Fruit fly (Drosophila melanogaster) whole organism, embryonic: Measurements from ENCODE around the gene CG31650.

ENCODE experiments used
- Atf-2 ChIP-seq: fragments of 200-800 bp; sonication (Bioruptor generic); optimal IDR thresholded peaks from 2 replicates; lab custom pipeline; 2016; ENCODE audit warnings: missing biosample characterization, missing genetic modification characterization
- BtbVII ChIP-seq: fragments of 200-800 bp; sonication (Bioruptor generic); optimal IDR thresholded peaks from 3 replicates; lab custom pipeline; 2017; ENCODE audit warnings: missing biosample characterization, mild to moderate bottlenecking, missing genetic modification characterization
- CG10565 ChIP-seq: fragments of 200-800 bp; sonication (Bioruptor generic); optimal IDR thresholded peaks from 3 replicates; lab custom pipeline; 2016; ENCODE audit warnings: missing biosample characterization, mild to moderate bottlenecking, missing genetic modification characterization
- CG11398 ChIP-seq: fragments of 200-800 bp; sonication (Bioruptor generic); optimal IDR thresholded peaks from 2 replicates; lab custom pipeline; 2016; ENCODE audit warnings: missing biosample characterization, missing genetic modification characterization
- CG12236 ChIP-seq: fragments of 200-800 bp; sonication (Bioruptor generic); optimal IDR thresholded peaks from 2 replicates; lab custom pipeline; 2016; ENCODE audit warnings: missing biosample characterization, missing genetic modification characterization
- CG12391 ChIP-seq: fragments of 200-800 bp; sonication (Bioruptor generic); optimal IDR thresholded peaks from 3 replicates; lab custom pipeline; 2018; ENCODE audit warnings: missing biosample characterization, mild to moderate bottlenecking, missing genetic modification characterization, moderate library complexity
- CG12769 ChIP-seq: fragments of 200-800 bp; sonication (Bioruptor generic); optimal IDR thresholded peaks from 2 replicates; lab custom pipeline; 2019; ENCODE audit warnings: missing biosample characterization, mild to moderate bottlenecking, missing genetic modification characterization, moderate library complexity
- CG13287 ChIP-seq: fragments of 200-800 bp; sonication (Bioruptor generic); IDR thresholded peaks from 2 replicates; pipeline ENCODE4 v1.3.6; 2022; ENCODE audit warnings: missing biosample characterization, missing genetic modification characterization; ENCODE audit not compliant: partially characterized antibody
- CG14014 ChIP-seq: fragments of 200-800 bp; sonication (Bioruptor generic); IDR thresholded peaks from 2 replicates; pipeline ENCODE4 v1.3.6; 2022; ENCODE audit warnings: missing biosample characterization, missing genetic modification characterization
- CG14667 ChIP-seq: fragments of 200-800 bp; sonication (Bioruptor generic); IDR thresholded peaks from 2 replicates; pipeline ENCODE4 v1.3.6; 2022; ENCODE audit warnings: missing biosample characterization, missing genetic modification characterization
- CG15269 ChIP-seq: fragments of 200-800 bp; sonication (Bioruptor generic); optimal IDR thresholded peaks from 2 replicates; lab custom pipeline; 2018; ENCODE audit warnings: missing biosample characterization, mild to moderate bottlenecking, missing genetic modification characterization, moderate library complexity
- CG16813 ChIP-seq: fragments of 200-800 bp; sonication (Bioruptor generic); IDR thresholded peaks from 3 replicates; pipeline ENCODE4 v1.3.6; 2022; ENCODE audit warnings: missing biosample characterization, missing genetic modification characterization; ENCODE audit not compliant: partially characterized antibody
- CG2202 ChIP-seq: fragments of 200-800 bp; sonication (Bioruptor generic); optimal IDR thresholded peaks from 2 replicates; lab custom pipeline; 2018; ENCODE audit warnings: missing biosample characterization, mild to moderate bottlenecking, missing genetic modification characterization
- CG31365 ChIP-seq: fragments of 200-800 bp; sonication (Bioruptor generic); optimal IDR thresholded peaks from 2 replicates; lab custom pipeline; 2018; ENCODE audit warnings: missing biosample characterization, mild to moderate bottlenecking, missing genetic modification characterization
- CG32532 ChIP-seq: fragments of 200-800 bp; sonication (Bioruptor generic); IDR thresholded peaks from 2 replicates; pipeline ENCODE4 v1.3.6; 2022; ENCODE audit warnings: missing biosample characterization, missing genetic modification characterization
- CG4707 ChIP-seq: fragments of 200-800 bp; sonication (Bioruptor generic); optimal IDR thresholded peaks from 2 replicates; lab custom pipeline; 2018; ENCODE audit warnings: missing biosample characterization, mild to moderate bottlenecking, missing genetic modification characterization, moderate library complexity
- CG6654 ChIP-seq: fragments of 200-800 bp; sonication (Bioruptor generic); optimal IDR thresholded peaks from 2 replicates; lab custom pipeline; 2017; ENCODE audit warnings: missing biosample characterization, mild to moderate bottlenecking, missing genetic modification characterization
- CG6813 ChIP-seq: fragments of 200-800 bp; sonication (Bioruptor generic); optimal IDR thresholded peaks from 2 replicates; lab custom pipeline; 2017; ENCODE audit warnings: missing biosample characterization, missing genetic modification characterization, mild to moderate bottlenecking, moderate library complexity, missing genetic modification reagents
- CG9797 ChIP-seq: fragments of 200-800 bp; sonication (Bioruptor generic); optimal IDR thresholded peaks from 3 replicates; lab custom pipeline; 2018; ENCODE audit warnings: missing biosample characterization, mild to moderate bottlenecking, missing genetic modification characterization
- D19B ChIP-seq: fragments of 200-800 bp; sonication (Bioruptor generic); optimal IDR thresholded peaks from 2 replicates; lab custom pipeline; 2017; ENCODE audit warnings: missing biosample characterization, mild to moderate bottlenecking, missing genetic modification characterization
- ERR ChIP-seq: fragments of 200-800 bp; sonication (Bioruptor generic); optimal IDR thresholded peaks from 2 replicates; lab custom pipeline; 2016; ENCODE audit warnings: missing biosample characterization, missing genetic modification characterization
- Fer3 ChIP-seq: fragments of 200-800 bp; sonication (Bioruptor generic); optimal IDR thresholded peaks from 2 replicates; lab custom pipeline; 2018; ENCODE audit warnings: missing biosample characterization, mild to moderate bottlenecking, missing genetic modification characterization, moderate library complexity
- HmgD ChIP-seq: fragments of 200-800 bp; sonication (Bioruptor generic); optimal IDR thresholded peaks from 3 replicates; lab custom pipeline; 2016; ENCODE audit warnings: missing biosample characterization, missing genetic modification characterization
- Hr51 ChIP-seq, 2 experiments: fragments of 200-800 bp; sonication (Bioruptor generic); optimal IDR thresholded peaks; 2 replicates in 1 of 2; 3 replicates in 1 of 2; lab custom pipeline; 2016 to 2018; ENCODE audit warnings: missing biosample characterization in 2 of 2, missing genetic modification characterization in 2 of 2, mild to moderate bottlenecking in 1 of 2, moderate library complexity in 1 of 2
- Meics ChIP-seq: fragments of 200-800 bp; sonication (Bioruptor generic); optimal IDR thresholded peaks from 2 replicates; lab custom pipeline; 2017; ENCODE audit warnings: missing biosample characterization, mild to moderate bottlenecking, missing genetic modification characterization
- Neu2 ChIP-seq: fragments of 200-800 bp; sonication (Bioruptor generic); optimal IDR thresholded peaks from 3 replicates; lab custom pipeline; 2016; ENCODE audit warnings: missing biosample characterization, missing genetic modification characterization, borderline replicate concordance
- Nf-YB ChIP-seq: fragments of 200-800 bp; sonication (Bioruptor generic); optimal IDR thresholded peaks from 3 replicates; lab custom pipeline; 2019; ENCODE audit warnings: missing biosample characterization, mild to moderate bottlenecking, missing genetic modification characterization, moderate library complexity
- Oli ChIP-seq: fragments of 200-800 bp; sonication (Bioruptor generic); optimal IDR thresholded peaks from 2 replicates; lab custom pipeline; 2018; ENCODE audit warnings: missing biosample characterization, mild to moderate bottlenecking, missing genetic modification characterization, moderate library complexity
- Opbp ChIP-seq: fragments of 200-800 bp; sonication (Bioruptor generic); IDR thresholded peaks from 3 replicates; pipeline ENCODE4 v1.3.6; 2022; ENCODE audit warnings: missing biosample characterization, missing genetic modification characterization; ENCODE audit not compliant: partially characterized antibody
- TFAM ChIP-seq: fragments of 200-800 bp; sonication (Bioruptor generic); optimal IDR thresholded peaks from 2 replicates; lab custom pipeline; 2017; ENCODE audit warnings: missing biosample characterization, missing genetic modification characterization, inconsistent platforms
- Trl ChIP-seq, 3 experiments: fragments of >200 bp in 2 of 3; fragments of 200-800 bp in 1 of 3; sonication (Bioruptor generic) in 1 of 3; optimal IDR thresholded peaks; 2 replicates in 1 of 3; 3 replicates in 2 of 3; lab custom pipeline; 2016 to 2017; ENCODE audit warnings: missing biosample characterization in 1 of 3, missing genetic modification characterization in 1 of 3
- Xbp1 ChIP-seq: fragments of 200-800 bp; sonication (Bioruptor generic); optimal IDR thresholded peaks from 3 replicates; lab custom pipeline; 2016; ENCODE audit warnings: missing biosample characterization, mild to moderate bottlenecking, missing genetic modification characterization
- abd-A ChIP-seq: fragments of 200-800 bp; sonication (Bioruptor generic); optimal IDR thresholded peaks from 3 replicates; lab custom pipeline; 2019; ENCODE audit warnings: missing biosample characterization, mild to moderate bottlenecking, missing genetic modification characterization, moderate library complexity
- btn ChIP-seq: fragments of 200-800 bp; sonication (Bioruptor generic); optimal IDR thresholded peaks from 2 replicates; lab custom pipeline; 2016; ENCODE audit warnings: missing biosample characterization, missing genetic modification characterization
- cad ChIP-seq: fragments of >200 bp; optimal IDR thresholded peaks from 2 replicates; lab custom pipeline; 2017; ENCODE audit warnings: missing biosample characterization, missing genetic modification characterization
- crc ChIP-seq: fragments of 200-800 bp; sonication (Bioruptor generic); optimal IDR thresholded peaks from 2 replicates; lab custom pipeline; 2016; ENCODE audit warnings: missing biosample characterization, missing genetic modification characterization
- crp ChIP-seq, 2 experiments: fragments of 200-800 bp; sonication (Bioruptor generic); optimal IDR thresholded peaks; 2 replicates in 1 of 2; 3 replicates in 1 of 2; lab custom pipeline; 2017; ENCODE audit warnings: missing biosample characterization in 2 of 2, missing genetic modification characterization in 2 of 2, mild to moderate bottlenecking in 1 of 2, moderate library complexity in 1 of 2
- fru ChIP-seq: fragments of >200 bp; optimal IDR thresholded peaks from 2 replicates; lab custom pipeline; 2017
- kay ChIP-seq: fragments of 200-800 bp; sonication (Bioruptor generic); optimal IDR thresholded peaks from 2 replicates; lab custom pipeline; 2016; ENCODE audit warnings: missing biosample characterization, missing genetic modification characterization
- lbe ChIP-seq: fragments of 200-800 bp; sonication (Bioruptor generic); optimal IDR thresholded peaks from 2 replicates; lab custom pipeline; 2016; ENCODE audit warnings: missing biosample characterization, mild to moderate bottlenecking, missing genetic modification characterization
- nerfin-1 ChIP-seq: fragments of 200-800 bp; sonication (Bioruptor generic); optimal IDR thresholded peaks from 3 replicates; lab custom pipeline; 2019; ENCODE audit warnings: missing biosample characterization, mild to moderate bottlenecking, missing genetic modification characterization, moderate library complexity
- row ChIP-seq: fragments of 200-800 bp; sonication (Bioruptor generic); IDR thresholded peaks from 3 replicates; pipeline ENCODE4 v1.3.6; 2022; ENCODE audit warnings: missing biosample characterization, missing genetic modification characterization
- stwl ChIP-seq: fragments of 200-800 bp; sonication (Bioruptor generic); optimal IDR thresholded peaks from 3 replicates; lab custom pipeline; 2018; ENCODE audit warnings: missing biosample characterization, mild to moderate bottlenecking, missing genetic modification characterization, moderate library complexity
- tap ChIP-seq: fragments of 200-800 bp; optimal IDR thresholded peaks from 3 replicates; lab custom pipeline; 2019; ENCODE audit warnings: missing biosample characterization, mild to moderate bottlenecking, missing genetic modification characterization, moderate library complexity
- tio ChIP-seq: fragments of 200-800 bp; sonication (Bioruptor generic); optimal IDR thresholded peaks from 2 replicates; lab custom pipeline; 2017; ENCODE audit warnings: missing biosample characterization, missing genetic modification characterization, inconsistent platforms
- tll ChIP-seq, 2 experiments: fragments of 200-800 bp in 1 of 2; fragments of >200 bp in 1 of 2; sonication (Bioruptor generic) in 1 of 2; optimal IDR thresholded peaks; 2 replicates each; lab custom pipeline; 2017 to 2019; ENCODE audit warnings: missing biosample characterization in 2 of 2, missing genetic modification characterization in 2 of 2, mild to moderate bottlenecking in 1 of 2, moderate library complexity in 1 of 2
- toy ChIP-seq: fragments of 200-800 bp; sonication (Bioruptor generic); IDR thresholded peaks from 2 replicates; pipeline ENCODE4 v1.3.6; 2022; ENCODE audit warnings: missing biosample characterization, missing genetic modification characterization
- usp ChIP-seq: fragments of >200 bp; optimal IDR thresholded peaks from 2 replicates; lab custom pipeline; 2017; ENCODE audit warnings: missing biosample characterization, missing genetic modification characterization

CG31650 gene

dm6 chr2L:5086905-5087522 is 42.5 kb upstream of the CG31650 start (continued):
- TF ChIP-seq BtbVII (GFP tag; lab: Kevin White, UChicago) (peak; percentile 70), crc (GFP tag; lab: Kevin White, UChicago) (peak; percentile 43), Opbp (GFP tag; lab: Robert Waterston, UW) (no peak), CG12769 (tag; lab: Kevin White, UChicago) (peak; percentile 60), usp (no peak), CG6813 (GFP tag; lab: Kevin White, UChicago) (peak; percentile 61), Hr51 (GFP tag; optimal IDR thresholded peaks at IDR 0.05; lab: Kevin White, UChicago) (peak; percentile 51 to 89), Atf-2 (GFP tag; lab: Kevin White, UChicago) (peak; percentile 62), Neu2 (GFP tag; lab: Kevin White, UChicago) (no peak), CG32532 (0 out of 2 replicates have a peak, but pooled peaks have one; percentile 8), CG10565 (peak; percentile 23), Fer3 (peak; percentile 71), tio (GFP tag; lab: Kevin White, UChicago) (peak; percentile 87), tap (tag; lab: Kevin White, UChicago) (peak; percentile 81), Oli (peak; percentile 85), stwl (no peak), btn (GFP tag; lab: Kevin White, UChicago) (peak; percentile 33), CG12391 (peak; percentile 82), TFAM (no peak), CG31365 (tag; lab: Kevin White, UChicago) (peak; percentile 49), CG13287 (GFP tag; lab: Robert Waterston, UW) (no peak), CG16813 (no peak), crp (GFP tag; optimal IDR thresholded peaks at IDR 0.05; lab: Kevin White, UChicago) (peak in 1 of 2 experiments; percentile 14), lbe (GFP tag; lab: Kevin White, UChicago) (peak; percentile 50), CG4707 (GFP tag; lab: Kevin White, UChicago) (peak; percentile 61), Xbp1 (GFP tag; lab: Kevin White, UChicago) (peak; percentile 77), CG9797 (GFP tag; lab: Kevin White, UChicago) (no peak), toy (GFP tag; lab: Robert Waterston, UW) (no peak), CG12236 (GFP tag; lab: Kevin White, UChicago) (peak; percentile 63), kay (GFP tag; lab: Kevin White, UChicago) (peak; percentile 58), CG15269 (tag; lab: Kevin White, UChicago) (peak; percentile 84), tll (GFP tag; optimal IDR thresholded peaks at IDR 0.05; lab: Kevin White, UChicago) (no peak), CG6654 (GFP tag; lab: Kevin White, UChicago) (peak; percentile 35), cad (GFP tag; lab: Kevin White, UChicago) (no peak), CG2202 (tag; lab: Kevin White, UChicago) (peak; percentile 18), HmgD (GFP tag; lab: Kevin White, UChicago) (peak; percentile 26), fru (lab: Kevin White, UChicago) (no peak), Meics (GFP tag; lab: Kevin White, UChicago) (peak; percentile 83), nerfin-1 (peak; percentile 76), row (GFP tag; lab: Robert Waterston, UW) (peak; percentile 69), CG14014 (GFP tag; lab: Robert Waterston, UW) (peak; percentile 64), D19B (GFP tag; lab: Kevin White, UChicago) (peak; percentile 46), abd-A (tag; lab: Kevin White, UChicago) (peak; percentile 59), Trl (optimal IDR thresholded peaks at IDR 0.05; lab: Kevin White, UChicago) (no peak), Trl (GFP tag; optimal IDR thresholded peaks at IDR 0.05; lab: Kevin White, UChicago) (peak; percentile 58), ERR (peak; percentile 34), CG11398 (GFP tag; lab: Kevin White, UChicago) (peak; percentile 43), CG14667 (GFP tag; lab: Robert Waterston, UW) (peak; percentile 40; the same call in 1 of the 2 replicates), Nf-YB (GFP tag; lab: Kevin White, UChicago) (peak; percentile 66)
